Worm (Caenorhabditis elegans) whole organism, late embryonic: ENCODE measurements around the gene B0432.14.

Experiments used
- ama-1 ChIP-seq: fragments of 150-350 bp; optimal IDR thresholded peaks from 2 replicates; lab custom pipeline; 2014
- ceh-2 ChIP-seq: sonication (generic microtip); optimal IDR thresholded peaks from 2 replicates; lab custom pipeline; 2016; ENCODE audit warnings: missing genotype, missing genetic modification characterization, missing compliant biosample characterization
- ceh-22 ChIP-seq: sonication (generic microtip); optimal IDR thresholded peaks from 2 replicates; lab custom pipeline; 2017; ENCODE audit warnings: missing biosample characterization, missing genetic modification characterization
- che-1 ChIP-seq: sonication (generic microtip); optimal IDR thresholded peaks from 2 replicates; lab custom pipeline; 2016; ENCODE audit warnings: mild to moderate bottlenecking, missing genetic modification characterization, missing compliant biosample characterization
- dve-1 ChIP-seq: sonication (generic microtip); optimal IDR thresholded peaks from 2 replicates; lab custom pipeline; 2017; ENCODE audit warnings: antibody characterized with exemption, mild to moderate bottlenecking, missing genetic modification characterization, missing compliant biosample characterization
- gmeb-2 ChIP-seq: sonication (generic microtip); optimal IDR thresholded peaks from 2 replicates; lab custom pipeline; 2016; ENCODE audit warnings: missing genetic modification characterization, inconsistent platforms, missing compliant biosample characterization
- hlh-8 ChIP-seq: sonication (generic microtip); optimal IDR thresholded peaks from 2 replicates; lab custom pipeline; 2016; ENCODE audit warnings: missing genotype, missing genetic modification characterization, missing compliant biosample characterization
- nhr-11 ChIP-seq: fragments of 150-350 bp; optimal IDR thresholded peaks from 2 replicates; lab custom pipeline; 2014; ENCODE audit warnings: missing biosample characterization, missing genetic modification characterization
- nhr-232 ChIP-seq: sonication (generic microtip); optimal IDR thresholded peaks from 2 replicates; lab custom pipeline; 2016; ENCODE audit warnings: missing genetic modification characterization, missing compliant biosample characterization
- pax-1 ChIP-seq: fragments of 150-350 bp; optimal IDR thresholded peaks from 2 replicates; lab custom pipeline; 2014; ENCODE audit warnings: missing biosample characterization, missing genetic modification characterization
- pha-4 ChIP-seq: fragments of 150-350 bp; optimal IDR thresholded peaks from 2 replicates; lab custom pipeline; 2018; ENCODE audit warnings: missing biosample characterization, missing genetic modification reagents, missing genetic modification characterization
- syd-9 ChIP-seq: sonication (generic microtip); optimal IDR thresholded peaks from 2 replicates; lab custom pipeline; 2016; ENCODE audit warnings: mild to moderate bottlenecking, missing genetic modification characterization, moderate library complexity, missing compliant biosample characterization
- tbx-2 ChIP-seq: sonication (generic microtip); optimal IDR thresholded peaks from 2 replicates; lab custom pipeline; 2016; ENCODE audit warnings: missing genetic modification characterization, missing compliant biosample characterization

- TF ChIP-seq pha-4, result no peak
- TF ChIP-seq dve-1 (tag; lab: Kevin White, UChicago), result no peak
- TF ChIP-seq gmeb-2 (tag; lab: Kevin White, UChicago), result no peak
- no peak for TF ChIP-seq nhr-232 (tag; lab: Kevin White, UChicago)
- no peak for TF ChIP-seq hlh-8
- TF ChIP-seq ama-1, result no peak
- TF ChIP-seq pax-1 (tag; lab: Kevin White, UChicago), result no peak
- TF ChIP-seq che-1 (tag; lab: Kevin White, UChicago), result no peak
- no peak for TF ChIP-seq syd-9
- no peak for TF ChIP-seq ceh-2 (tag; lab: Kevin White, UChicago)
- TF ChIP-seq ceh-22 (tag; lab: Kevin White, UChicago), result no peak
- no peak for TF ChIP-seq tbx-2 (tag; lab: Kevin White, UChicago)
- TF ChIP-seq nhr-11 (tag; lab: Kevin White, UChicago), result no peak
Measured at ce11 chrII:294606-295005, 30.5 kb downstream of the B0432.14 start, which contains the start of gene B0432.11.
